Worm (Caenorhabditis elegans) whole organism, L3 larva: Measurements from ENCODE around the gene F26F4.2.

Experiments
- R02D3.7 ChIP-seq: fragments of 150-350 bp; optimal IDR thresholded peaks from 2 replicates; lab custom pipeline; 2014; ENCODE audit warnings: missing biosample characterization, missing genetic modification characterization
- ZK546.5 ChIP-seq: sonication (generic microtip); optimal IDR thresholded peaks from 2 replicates; lab custom pipeline; 2017; ENCODE audit warnings: missing biosample characterization, missing genetic modification characterization
- aly-2 ChIP-seq: fragments of 150-350 bp; optimal IDR thresholded peaks from 2 replicates; lab custom pipeline; 2014; ENCODE audit warnings: missing biosample characterization, missing genetic modification characterization
- ama-1 ChIP-seq: fragments of 150-350 bp; optimal IDR thresholded peaks from 2 replicates; lab custom pipeline; 2018
- ceh-16 ChIP-seq: sonication (generic microtip); optimal IDR thresholded peaks from 2 replicates; lab custom pipeline; 2017; ENCODE audit warnings: missing biosample characterization, missing genetic modification characterization
- ceh-28 ChIP-seq: fragments of 150-350 bp; optimal IDR thresholded peaks from 2 replicates; lab custom pipeline; 2014; ENCODE audit warnings: missing biosample characterization, missing genetic modification reagents, missing genetic modification characterization
- ceh-82 ChIP-seq: fragments of 150-350 bp; optimal IDR thresholded peaks from 2 replicates; lab custom pipeline; 2014; ENCODE audit warnings: missing biosample characterization, missing genetic modification characterization
- ceh-9 ChIP-seq: sonication (generic microtip); optimal IDR thresholded peaks from 2 replicates; lab custom pipeline; 2018; ENCODE audit warnings: missing biosample characterization, missing genetic modification characterization
- daf-12 ChIP-seq: fragments of 150-350 bp; optimal IDR thresholded peaks from 2 replicates; lab custom pipeline; 2014; ENCODE audit warnings: missing biosample characterization, missing genetic modification reagents, missing genetic modification characterization
- egl-27 ChIP-seq: sonication (generic microtip); optimal IDR thresholded peaks from 4 replicates; lab custom pipeline; 2017; ENCODE audit warnings: missing biosample characterization, missing genetic modification reagents, missing genetic modification characterization
- egl-5 ChIP-seq: fragments of 150-350 bp; optimal IDR thresholded peaks from 2 replicates; lab custom pipeline; 2017; ENCODE audit warnings: missing biosample characterization, missing genetic modification reagents, missing genetic modification characterization, inconsistent platforms
- elt-1 ChIP-seq: fragments of 150-350 bp; optimal IDR thresholded peaks from 2 replicates; lab custom pipeline; 2014; ENCODE audit warnings: missing biosample characterization, missing genetic modification characterization
- elt-2 ChIP-seq: sonication (generic microtip); optimal IDR thresholded peaks from 2 replicates; lab custom pipeline; 2016; ENCODE audit warnings: missing genetic modification reagents, mild to moderate bottlenecking, missing genetic modification characterization, missing compliant biosample characterization
- elt-3 ChIP-seq, 3 experiments: fragments of 150-350 bp in 1 of 3; sonication (generic microtip) in 2 of 3; optimal IDR thresholded peaks; 2 replicates in 2 of 3; 4 replicates in 1 of 3; lab custom pipeline; 2014 to 2017; ENCODE audit warnings: missing biosample characterization in 3 of 3, missing genetic modification characterization in 3 of 3
- eor-1 ChIP-seq, 2 experiments: fragments of 150-350 bp; optimal IDR thresholded peaks; 2 replicates each; lab custom pipeline; 2014 to 2018; ENCODE audit warnings: missing biosample characterization in 2 of 2, missing genetic modification characterization in 2 of 2
- fkh-10 ChIP-seq: sonication (generic microtip); optimal IDR thresholded peaks from 2 replicates; lab custom pipeline; 2017; ENCODE audit warnings: missing biosample characterization, missing genetic modification reagents, missing genetic modification characterization
- fkh-2 ChIP-seq: fragments of 150-350 bp; optimal IDR thresholded peaks from 2 replicates; lab custom pipeline; 2014; ENCODE audit warnings: missing biosample characterization, missing genetic modification reagents, missing genetic modification characterization
- fos-1 ChIP-seq: fragments of 150-350 bp; optimal IDR thresholded peaks from 2 replicates; lab custom pipeline; 2014; ENCODE audit warnings: missing biosample characterization, missing genetic modification characterization
- hmg-11 ChIP-seq: sonication (generic microtip); optimal IDR thresholded peaks from 2 replicates; lab custom pipeline; 2016; ENCODE audit warnings: missing genetic modification characterization, missing compliant biosample characterization
- jun-1 ChIP-seq: fragments of 150-350 bp; optimal IDR thresholded peaks from 2 replicates; lab custom pipeline; 2014; ENCODE audit warnings: missing biosample characterization, missing genetic modification reagents, missing genetic modification characterization
- lin-15B ChIP-seq: fragments of 150-350 bp; optimal IDR thresholded peaks from 2 replicates; lab custom pipeline; 2014; ENCODE audit warnings: missing biosample characterization, missing genetic modification characterization
- lin-39 ChIP-seq: fragments of 150-350 bp; optimal IDR thresholded peaks from 2 replicates; lab custom pipeline; 2018; ENCODE audit warnings: missing biosample characterization, missing genetic modification reagents, missing genetic modification characterization
- lsy-12 ChIP-seq: sonication (generic microtip); optimal IDR thresholded peaks from 2 replicates; lab custom pipeline; 2016; ENCODE audit warnings: mild to moderate bottlenecking, missing genetic modification characterization, missing compliant biosample characterization
- mdl-1 ChIP-seq: fragments of 150-350 bp; optimal IDR thresholded peaks from 2 replicates; lab custom pipeline; 2014; ENCODE audit warnings: missing biosample characterization, missing genetic modification characterization
- mml-1 ChIP-seq: fragments of 150-350 bp; sonication (generic microtip); optimal IDR thresholded peaks from 3 replicates; lab custom pipeline; 2014; ENCODE audit warnings: missing biosample characterization, missing genetic modification characterization
- nfya-1 ChIP-seq: sonication (generic microtip); optimal IDR thresholded peaks from 2 replicates; lab custom pipeline; 2017; ENCODE audit warnings: missing genetic modification characterization, mild to moderate bottlenecking, missing compliant biosample characterization, antibody characterized with exemption, moderate library complexity; ENCODE audit not compliant: insufficient read depth
- nhr-11 ChIP-seq: fragments of 150-350 bp; optimal IDR thresholded peaks from 2 replicates; lab custom pipeline; 2014; ENCODE audit warnings: missing biosample characterization, missing genetic modification characterization
- nhr-12 ChIP-seq: fragments of 150-350 bp; optimal IDR thresholded peaks from 2 replicates; lab custom pipeline; 2014; ENCODE audit warnings: missing biosample characterization, missing genetic modification characterization
- nhr-23 ChIP-seq: fragments of 150-350 bp; optimal IDR thresholded peaks from 2 replicates; lab custom pipeline; 2014; ENCODE audit warnings: missing biosample characterization, missing genetic modification reagents, missing genetic modification characterization
- nhr-237 ChIP-seq: fragments of 150-350 bp; optimal IDR thresholded peaks from 2 replicates; lab custom pipeline; 2014; ENCODE audit warnings: missing biosample characterization, missing genetic modification characterization
- nhr-25 ChIP-seq: sonication (generic microtip); optimal IDR thresholded peaks from 2 replicates; lab custom pipeline; 2017; ENCODE audit warnings: missing biosample characterization, missing genetic modification characterization
- nhr-28 ChIP-seq: fragments of 150-350 bp; optimal IDR thresholded peaks from 2 replicates; lab custom pipeline; 2014; ENCODE audit warnings: missing biosample characterization, missing genetic modification characterization
- nhr-43 ChIP-seq: sonication (generic microtip); optimal IDR thresholded peaks from 2 replicates; lab custom pipeline; 2016; ENCODE audit warnings: mild to moderate bottlenecking, missing genetic modification characterization, missing compliant biosample characterization; ENCODE audit not compliant: poor library complexity, severe bottlenecking
- nhr-67 ChIP-seq: fragments of 150-350 bp; optimal IDR thresholded peaks from 2 replicates; lab custom pipeline; 2014; ENCODE audit warnings: missing biosample characterization, missing genetic modification characterization
- nhr-76 ChIP-seq: fragments of 150-350 bp; sonication (generic microtip); optimal IDR thresholded peaks from 5 replicates; lab custom pipeline; 2014; ENCODE audit warnings: missing biosample characterization, missing genetic modification characterization
- nhr-77 ChIP-seq: fragments of 150-350 bp; optimal IDR thresholded peaks from 2 replicates; lab custom pipeline; 2014; ENCODE audit warnings: missing biosample characterization, missing genetic modification characterization
- pha-4 ChIP-seq: fragments of 150-350 bp; optimal IDR thresholded peaks from 2 replicates; lab custom pipeline; 2014; ENCODE audit warnings: missing biosample characterization, missing genetic modification reagents, missing genetic modification characterization
- pqm-1 ChIP-seq: fragments of 150-350 bp; optimal IDR thresholded peaks from 2 replicates; lab custom pipeline; 2017; ENCODE audit warnings: missing biosample characterization, missing genetic modification characterization, inconsistent platforms
- sea-2 ChIP-seq: fragments of 150-350 bp; sonication (generic microtip); optimal IDR thresholded peaks from 4 replicates; lab custom pipeline; 2014; ENCODE audit warnings: missing biosample characterization, missing genetic modification reagents, missing genetic modification characterization
- skn-1 ChIP-seq: fragments of 150-350 bp; optimal IDR thresholded peaks from 2 replicates; lab custom pipeline; 2014; ENCODE audit warnings: missing biosample characterization, missing genetic modification characterization
- snpc-4 ChIP-seq: fragments of 150-350 bp; optimal IDR thresholded peaks from 2 replicates; lab custom pipeline; 2014; ENCODE audit warnings: missing biosample characterization, missing genetic modification characterization
- tbx-2 ChIP-seq: sonication (generic microtip); optimal IDR thresholded peaks from 2 replicates; lab custom pipeline; 2016; ENCODE audit warnings: mild to moderate bottlenecking, missing genetic modification characterization, missing compliant biosample characterization
- unc-39 ChIP-seq: sonication (generic microtip); optimal IDR thresholded peaks from 4 replicates; lab custom pipeline; 2017; ENCODE audit warnings: missing biosample characterization, missing genetic modification characterization
- unc-62 ChIP-seq: fragments of 150-350 bp; sonication (generic microtip); optimal IDR thresholded peaks from 4 replicates; lab custom pipeline; 2014; ENCODE audit warnings: missing biosample characterization, missing genetic modification reagents, missing genetic modification characterization
- zag-1 ChIP-seq: fragments of 150-350 bp; optimal IDR thresholded peaks from 2 replicates; lab custom pipeline; 2014; ENCODE audit warnings: missing biosample characterization, missing genetic modification characterization
- ztf-11 ChIP-seq: fragments of 150-350 bp; optimal IDR thresholded peaks from 2 replicates; lab custom pipeline; 2014; ENCODE audit warnings: missing biosample characterization, missing genetic modification characterization
- ztf-4 ChIP-seq: fragments of 150-350 bp; optimal IDR thresholded peaks from 2 replicates; lab custom pipeline; 2014; ENCODE audit warnings: missing biosample characterization, missing genetic modification characterization

Gene F26F4.2

DNA sequence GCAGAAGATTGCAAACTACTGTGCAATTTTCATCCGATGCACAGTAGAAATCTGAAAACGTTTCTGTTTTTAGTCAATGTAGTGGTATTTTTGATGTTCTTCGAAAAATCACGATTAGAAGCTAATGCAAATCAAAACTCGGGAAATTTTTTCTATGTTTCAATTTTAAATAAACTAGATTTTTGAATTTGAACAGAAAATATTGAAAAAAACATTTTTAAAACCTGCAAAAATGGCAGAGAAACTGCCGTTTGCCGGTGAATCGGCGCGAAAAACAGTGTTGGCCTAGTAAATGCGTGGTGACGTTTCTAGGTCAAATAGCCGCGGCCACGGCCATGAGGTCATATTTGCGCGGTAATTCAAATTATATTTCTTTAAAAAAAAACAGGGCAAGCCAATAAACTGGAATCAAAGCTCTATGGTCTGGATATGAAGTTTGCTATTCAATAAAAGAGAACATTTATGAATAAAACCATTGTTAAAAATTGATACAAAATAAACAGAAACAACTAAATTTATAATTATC, 19.2 kb downstream of the F26F4.2 start, which contains the start of gene set-2:
Gene set-2, minus strand, starts transcription at position 51 of the 526 bp plus-strand sequence.
- TF ChIP-seq ZK546.5 (no peak), nhr-43 (tag; lab: Kevin White, UChicago) (peak; percentile 89), eor-1 (tag; optimal IDR thresholded peaks at IDR 0.05; lab: Kevin White, UChicago) (no peak), elt-2 (tag; lab: Kevin White, UChicago) (peak; percentile 30), ceh-28 (tag; lab: Kevin White, UChicago) (peak; percentile 3), lsy-12 (tag; lab: Kevin White, UChicago) (peak; percentile 32), pqm-1 (tag; lab: Kevin White, UChicago) (no peak), fos-1 (tag; lab: Kevin White, UChicago) (no peak), zag-1 (no peak), egl-27 (tag; lab: Kevin White, UChicago) (no peak), nfya-1 (tag; lab: Kevin White, UChicago) (peak; percentile 72), fkh-10 (GFP tag; lab: Kevin White, UChicago) (no peak), egl-5 (tag; lab: Kevin White, UChicago) (no peak), unc-39 (no peak), snpc-4 (tag; lab: Kevin White, UChicago) (no peak), nhr-23 (tag; lab: Kevin White, UChicago) (peak; percentile 88), mml-1 (tag; lab: Kevin White, UChicago) (no peak), ztf-4 (no peak), nhr-76 (tag; lab: Kevin White, UChicago) (no peak), skn-1 (tag; lab: Kevin White, UChicago) (no peak), nhr-12 (tag; lab: Kevin White, UChicago) (no peak), jun-1 (tag; lab: Kevin White, UChicago) (peak; percentile 16), R02D3.7 (tag; lab: Kevin White, UChicago) (peak; percentile 44), ama-1 (lab: Kevin White, UChicago) (no peak), ceh-16 (tag; lab: Kevin White, UChicago) (no peak), lin-39 (tag; lab: Kevin White, UChicago) (no peak), elt-1 (tag; lab: Kevin White, UChicago) (no peak), daf-12 (tag; lab: Kevin White, UChicago) (no peak), nhr-25 (tag; lab: Kevin White, UChicago) (peak; percentile 60), ztf-11 (no peak), ceh-82 (tag; lab: Kevin White, UChicago) (no peak), fkh-2 (tag; lab: Kevin White, UChicago) (no peak), pha-4 (peak; percentile 61), nhr-11 (no peak), ceh-9 (no peak), elt-3 (tag; optimal IDR thresholded peaks at IDR 0.05; lab: Kevin White, UChicago) (no peak), nhr-77 (tag; lab: Kevin White, UChicago) (no peak), tbx-2 (tag; lab: Kevin White, UChicago) (no peak), hmg-11 (tag; lab: Kevin White, UChicago) (peak; percentile 55), sea-2 (GFP tag; lab: Kevin White, UChicago) (no peak), nhr-67 (tag; lab: Kevin White, UChicago) (no peak), aly-2 (tag; lab: Kevin White, UChicago) (no peak), nhr-237 (tag; lab: Kevin White, UChicago) (no peak), mdl-1 (no peak), nhr-28 (no peak), lin-15B (tag; lab: Kevin White, UChicago) (peak; percentile 85), unc-62 (GFP tag; lab: Kevin White, UChicago) (no peak)
